Worm (Caenorhabditis elegans) whole organism, mixed stage, embryonic: ENCODE measurements around the gene ceh-53.

Experiments
- ceh-43 ChIP-seq: fragments of 200-800 bp; sonication (Bioruptor generic); optimal IDR thresholded peaks from 2 replicates; lab custom pipeline; 2018; ENCODE audit warnings: mild to moderate bottlenecking, missing genetic modification characterization, moderate library complexity, missing compliant biosample characterization
- ceh-83 ChIP-seq: fragments of 200-800 bp; sonication (Bioruptor generic); optimal IDR thresholded peaks from 2 replicates; lab custom pipeline; 2018; ENCODE audit warnings: mild to moderate bottlenecking, missing genetic modification characterization, missing compliant biosample characterization
- elt-3 ChIP-seq: fragments of 150-350 bp; optimal IDR thresholded peaks from 2 replicates; lab custom pipeline; 2014; ENCODE audit warnings: missing biosample characterization, missing genetic modification characterization
- lin-13 ChIP-seq: fragments of 150-350 bp; optimal IDR thresholded peaks from 2 replicates; lab custom pipeline; 2014; ENCODE audit warnings: missing biosample characterization, missing genetic modification characterization
- tbx-8 ChIP-seq: fragments of 200-800 bp; sonication (Bioruptor generic); optimal IDR thresholded peaks from 2 replicates; lab custom pipeline; 2018; ENCODE audit warnings: mild to moderate bottlenecking, missing genetic modification characterization, moderate library complexity, missing compliant biosample characterization
- unc-62 ChIP-seq: fragments of 150-350 bp; optimal IDR thresholded peaks from 2 replicates; lab custom pipeline; 2014; ENCODE audit warnings: missing biosample characterization, missing genetic modification reagents, missing genetic modification characterization
- zip-8 ChIP-seq: fragments of 150-350 bp; optimal IDR thresholded peaks from 2 replicates; lab custom pipeline; 2014; ENCODE audit warnings: missing biosample characterization, missing genetic modification characterization
- ztf-11 ChIP-seq: fragments of 150-350 bp; optimal IDR thresholded peaks from 2 replicates; lab custom pipeline; 2014; ENCODE audit warnings: missing biosample characterization, missing genetic modification characterization

DNA sequence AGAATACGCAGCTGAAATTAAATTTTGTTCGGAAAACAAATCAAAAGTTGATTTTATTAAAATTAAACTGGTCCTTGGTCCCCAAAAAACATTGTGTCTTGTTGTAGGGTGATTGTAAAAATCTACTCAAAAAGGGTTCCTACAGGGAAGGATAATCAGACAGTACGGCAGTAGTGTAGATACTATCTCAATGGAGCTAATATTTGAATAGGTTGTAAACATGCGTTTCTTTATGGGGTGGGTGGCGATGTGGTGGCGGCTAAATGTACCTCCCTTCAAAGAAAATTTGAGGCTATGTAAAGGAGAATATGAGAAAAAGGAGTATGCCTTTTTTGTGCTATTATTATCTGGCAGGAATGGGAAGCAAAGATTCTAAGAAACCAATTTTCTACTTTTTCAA lies 45.5 kb upstream of the ceh-53 start:
- no peak for TF ChIP-seq ztf-11
- TF ChIP-seq elt-3 (tag; lab: Kevin White, UChicago): no peak
- TF ChIP-seq lin-13 (tag; lab: Kevin White, UChicago): no peak
- TF ChIP-seq ceh-43 (GFP tag; lab: Kevin White, UChicago): no peak
- TF ChIP-seq ceh-83: no peak
- TF ChIP-seq tbx-8 (GFP tag; lab: Kevin White, UChicago): no peak
- no peak for TF ChIP-seq unc-62
- no peak for TF ChIP-seq zip-8 (tag; lab: Kevin White, UChicago)
